Worm (Caenorhabditis elegans) whole organism, early embryonic: Measurements from ENCODE around the gene twk-44.

ENCODE experiments used
- B0310.2 ChIP-seq: sonication (generic microtip); optimal IDR thresholded peaks from 2 replicates; lab custom pipeline; 2016; ENCODE audit warnings: mild to moderate bottlenecking, missing genetic modification characterization, missing compliant biosample characterization
- F13C5.2 ChIP-seq: sonication (generic microtip); optimal IDR thresholded peaks from 2 replicates; lab custom pipeline; 2017; ENCODE audit warnings: mild to moderate bottlenecking, missing genetic modification characterization, inconsistent platforms, missing compliant biosample characterization
- aly-1 ChIP-seq: sonication (generic microtip); optimal IDR thresholded peaks from 2 replicates; lab custom pipeline; 2016; ENCODE audit warnings: missing genetic modification characterization, missing compliant biosample characterization
- ama-1 ChIP-seq: fragments of 150-350 bp; optimal IDR thresholded peaks from 2 replicates; lab custom pipeline; 2014
- ceh-13 ChIP-seq: fragments of 200-800 bp; sonication (Bioruptor generic); optimal IDR thresholded peaks from 2 replicates; lab custom pipeline; 2018; ENCODE audit warnings: mild to moderate bottlenecking, missing genetic modification characterization, missing compliant biosample characterization
- ceh-36 ChIP-seq: sonication (generic microtip); optimal IDR thresholded peaks from 2 replicates; lab custom pipeline; 2016; ENCODE audit warnings: missing genetic modification characterization, inconsistent platforms, missing compliant biosample characterization
- ets-7 ChIP-seq: sonication (generic microtip); optimal IDR thresholded peaks from 2 replicates; lab custom pipeline; 2016; ENCODE audit warnings: missing genotype, missing genetic modification characterization, missing compliant biosample characterization
- flt-1 ChIP-seq: fragments of 200-800 bp; sonication (Bioruptor generic); IDR thresholded peaks from 2 replicates; pipeline ENCODE4 v1.3.6; 2022; ENCODE audit warnings: missing genetic modification characterization, missing compliant biosample characterization
- hmbx-1 ChIP-seq: sonication (generic microtip); optimal IDR thresholded peaks from 2 replicates; lab custom pipeline; 2016; ENCODE audit warnings: mild to moderate bottlenecking, missing genetic modification characterization, missing compliant biosample characterization
- hmg-4 ChIP-seq: fragments of 200-800 bp; sonication (Bioruptor generic); optimal IDR thresholded peaks from 2 replicates; lab custom pipeline; 2018; ENCODE audit warnings: mild to moderate bottlenecking, missing genetic modification characterization, missing compliant biosample characterization
- hnd-1 ChIP-seq: sonication (generic microtip); optimal IDR thresholded peaks from 2 replicates; lab custom pipeline; 2016; ENCODE audit warnings: missing genetic modification characterization, missing compliant biosample characterization
- pes-1 ChIP-seq: fragments of 200-800 bp; sonication (Bioruptor generic); IDR thresholded peaks from 2 replicates; pipeline ENCODE4 v1.3.6; 2022; ENCODE audit warnings: missing genetic modification reagents, missing genetic modification characterization, missing compliant biosample characterization
- scrt-1 ChIP-seq: fragments of 200-800 bp; sonication (Bioruptor generic); IDR thresholded peaks from 2 replicates; pipeline ENCODE4 v1.3.6; 2022; ENCODE audit warnings: missing genetic modification characterization, missing compliant biosample characterization
- sea-1 ChIP-seq: fragments of 200-800 bp; sonication (Bioruptor generic); conservative IDR thresholded peaks from 2 replicates; pipeline ENCODE4 v1.3.6; 2022; ENCODE audit warnings: missing genetic modification characterization, missing compliant biosample characterization
- tbx-11 ChIP-seq: fragments of 200-800 bp; sonication (Bioruptor generic); IDR thresholded peaks from 2 replicates; pipeline ENCODE4 v1.3.6; 2022; ENCODE audit warnings: missing genetic modification characterization, missing compliant biosample characterization
- tbx-37 ChIP-seq: fragments of 200-800 bp; sonication (Bioruptor generic); conservative IDR thresholded peaks from 2 replicates; pipeline ENCODE4 v1.3.6; 2022; ENCODE audit warnings: missing genetic modification reagents, missing genetic modification characterization, missing compliant biosample characterization
- tra-4 ChIP-seq: sonication (generic microtip); optimal IDR thresholded peaks from 2 replicates; lab custom pipeline; 2017; ENCODE audit warnings: missing genetic modification characterization, missing compliant biosample characterization

Gene twk-44

ce11 chrX:11628580-11628979 lies 1.7 kb upstream of the twk-44 start, which contains the start of gene spp-30:
TSS of gene spp-30 (minus strand) at chrX:11628680.
- no peak for TF ChIP-seq ets-7 (tag; lab: Kevin White, UChicago)
- no peak for TF ChIP-seq aly-1 (tag; lab: Kevin White, UChicago)
- TF ChIP-seq tbx-37 (GFP tag; lab: Robert Waterston, UW): no peak
- TF ChIP-seq tbx-11 (GFP tag; lab: Robert Waterston, UW): no peak
- TF ChIP-seq tra-4 (tag; lab: Kevin White, UChicago): no peak
- no peak for TF ChIP-seq scrt-1 (GFP tag; lab: Robert Waterston, UW)
- no peak for TF ChIP-seq pes-1 (GFP tag; lab: Robert Waterston, UW)
- TF ChIP-seq hmg-4: no peak
- no peak for TF ChIP-seq sea-1 (GFP tag; lab: Robert Waterston, UW)
- no peak for TF ChIP-seq ama-1 (lab: Kevin White, UChicago)
- TF ChIP-seq ceh-13 (GFP tag; lab: Kevin White, UChicago): no peak
- no peak for TF ChIP-seq hnd-1 (tag; lab: Kevin White, UChicago)
- no peak for TF ChIP-seq flt-1 (GFP tag; lab: Robert Waterston, UW)
- no peak for TF ChIP-seq ceh-36 (tag; lab: Kevin White, UChicago)

DNA sequence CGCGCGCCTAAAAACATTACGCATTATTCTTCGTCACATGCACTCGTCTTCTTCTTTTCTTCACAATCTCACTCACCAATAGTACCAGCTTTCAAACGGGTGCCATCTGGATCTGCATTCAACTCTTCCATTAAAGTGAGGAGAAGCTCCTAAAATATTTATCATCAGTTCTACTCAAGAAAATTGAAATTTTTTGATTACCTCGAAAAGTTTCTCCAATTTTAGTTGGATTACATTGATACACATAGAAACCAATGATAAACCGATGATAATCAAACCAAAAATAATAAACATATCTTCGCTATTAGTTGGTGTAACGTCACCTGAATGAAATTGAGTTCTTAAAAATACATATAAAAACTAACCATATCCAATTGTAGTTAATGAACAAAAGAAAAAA lies 2.3 kb downstream of the twk-44 start:
- TF ChIP-seq pes-1 (GFP tag; lab: Robert Waterston, UW) (no peak), tbx-11 (GFP tag; lab: Robert Waterston, UW) (no peak), tbx-37 (GFP tag; lab: Robert Waterston, UW) (no peak), scrt-1 (GFP tag; lab: Robert Waterston, UW) (no peak), aly-1 (tag; lab: Kevin White, UChicago) (no peak), ets-7 (tag; lab: Kevin White, UChicago) (no peak), ceh-36 (tag; lab: Kevin White, UChicago) (no peak)

DNA sequence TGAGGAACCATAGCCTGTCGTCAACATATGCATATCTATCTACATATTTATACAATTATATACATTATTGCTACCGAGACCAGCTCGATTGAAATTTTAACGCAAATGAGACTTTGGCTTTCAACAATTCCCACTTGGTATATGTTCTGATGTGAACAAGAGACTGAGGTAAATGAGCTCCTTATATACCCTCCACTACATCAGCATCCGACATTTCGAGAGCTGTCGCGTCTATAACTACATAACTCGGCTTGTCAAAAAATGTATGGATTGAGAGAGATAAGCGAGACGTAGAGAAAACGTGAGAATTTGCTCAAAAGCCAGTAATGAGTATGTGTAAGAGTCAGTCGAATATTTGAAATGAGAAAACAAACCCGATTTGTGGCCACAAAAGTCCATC lies 3.5 kb downstream of the twk-44 start:
- TF ChIP-seq pes-1 (GFP tag; lab: Robert Waterston, UW): no peak
- TF ChIP-seq B0310.2 (tag; lab: Kevin White, UChicago): no peak
- TF ChIP-seq flt-1 (GFP tag; lab: Robert Waterston, UW): no peak
- no peak for TF ChIP-seq ceh-13 (GFP tag; lab: Kevin White, UChicago)
- TF ChIP-seq sea-1 (GFP tag; lab: Robert Waterston, UW): no peak
- no peak for TF ChIP-seq scrt-1 (GFP tag; lab: Robert Waterston, UW)
- no peak for TF ChIP-seq F13C5.2 (tag; lab: Kevin White, UChicago)
- no peak for TF ChIP-seq aly-1 (tag; lab: Kevin White, UChicago)

DNA sequence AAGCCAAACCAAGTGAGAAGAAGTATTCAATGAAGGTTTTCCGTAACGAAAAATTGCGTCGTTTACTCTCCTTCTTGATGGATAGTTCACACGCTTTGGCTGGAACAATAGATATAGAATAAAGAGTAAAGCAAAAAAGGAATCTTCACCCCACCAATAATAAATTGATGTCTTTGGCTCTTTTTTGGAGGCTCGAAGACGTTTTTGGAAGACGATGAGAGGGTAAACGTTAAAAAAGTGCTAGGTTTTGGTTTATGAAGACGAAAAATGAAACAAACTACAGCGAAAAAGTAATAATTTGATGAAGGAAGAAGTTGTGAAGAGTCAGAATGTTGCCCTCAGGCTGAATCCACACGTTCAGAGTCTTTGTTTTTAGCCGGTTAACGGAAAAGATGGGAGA lies 4.9 kb downstream of the twk-44 start, which contains the start of gene sto-3:
Gene sto-3, minus strand, starts transcription at position 101 of the 400 bp plus-strand sequence.
- no peak for TF ChIP-seq ceh-36 (tag; lab: Kevin White, UChicago)
- no peak for TF ChIP-seq tbx-37 (GFP tag; lab: Robert Waterston, UW)
- TF ChIP-seq ceh-13 (GFP tag; lab: Kevin White, UChicago): no peak
- no peak for TF ChIP-seq hmg-4
- no peak for TF ChIP-seq hmbx-1
- TF ChIP-seq flt-1 (GFP tag; lab: Robert Waterston, UW): no peak
- TF ChIP-seq tbx-11 (GFP tag; lab: Robert Waterston, UW): no peak
- no peak for TF ChIP-seq ama-1 (lab: Kevin White, UChicago)
- no peak for TF ChIP-seq pes-1 (GFP tag; lab: Robert Waterston, UW)

- no peak for TF ChIP-seq ets-7 (tag; lab: Kevin White, UChicago)
- TF ChIP-seq hmg-4: no peak
- no peak for TF ChIP-seq B0310.2 (tag; lab: Kevin White, UChicago)
- TF ChIP-seq tbx-11 (GFP tag; lab: Robert Waterston, UW): no peak
- TF ChIP-seq F13C5.2 (tag; lab: Kevin White, UChicago): no peak
Measured at ce11 chrX:11617387-11617786, 9.5 kb downstream of the twk-44 start, which contains the start of gene F52D10.4. TSS of gene F52D10.4 (plus strand) at chrX:11617470.

DNA sequence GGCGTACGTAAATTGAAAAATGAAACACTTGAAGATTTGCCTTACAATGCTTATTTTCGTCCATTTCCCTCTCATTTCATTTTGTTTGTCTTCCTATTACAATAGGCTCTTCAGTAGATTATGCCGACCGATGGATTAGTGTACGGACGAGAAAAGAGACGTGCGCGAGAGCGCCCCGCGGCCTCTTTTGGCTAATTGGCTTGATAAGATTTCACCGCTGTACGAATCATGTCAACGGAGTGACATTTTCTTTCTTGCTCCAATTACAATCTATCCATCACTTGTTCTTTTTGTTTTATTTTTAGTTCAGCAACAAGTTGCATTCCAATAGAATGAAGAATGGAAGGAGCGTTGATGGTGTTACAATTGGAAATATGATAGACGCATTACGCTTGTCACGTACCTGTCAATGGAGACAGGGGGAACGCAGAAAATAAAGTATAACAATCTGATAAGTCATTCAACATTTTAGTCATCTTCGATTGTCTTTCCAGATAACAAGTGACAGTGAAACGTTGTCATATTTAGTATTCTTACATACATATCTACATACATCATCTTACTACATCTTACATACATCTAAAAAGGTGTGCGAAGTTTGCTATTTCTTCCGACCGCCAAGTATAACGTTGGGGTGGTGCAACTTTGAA lies 18.7 kb downstream of the twk-44 start:
- TF ChIP-seq B0310.2 (tag; lab: Kevin White, UChicago): no peak
- TF ChIP-seq flt-1 (GFP tag; lab: Robert Waterston, UW): no peak
- TF ChIP-seq F13C5.2 (tag; lab: Kevin White, UChicago): no peak
- TF ChIP-seq tbx-37 (GFP tag; lab: Robert Waterston, UW): no peak
- no peak for TF ChIP-seq tbx-11 (GFP tag; lab: Robert Waterston, UW)
- TF ChIP-seq ceh-13 (GFP tag; lab: Kevin White, UChicago): no peak
- TF ChIP-seq scrt-1 (GFP tag; lab: Robert Waterston, UW): no peak
- TF ChIP-seq hnd-1 (tag; lab: Kevin White, UChicago): no peak
- TF ChIP-seq tra-4 (tag; lab: Kevin White, UChicago): no peak
- no peak for TF ChIP-seq hmg-4
- no peak for TF ChIP-seq pes-1 (GFP tag; lab: Robert Waterston, UW)
- TF ChIP-seq ceh-36 (tag; lab: Kevin White, UChicago): no peak
- TF ChIP-seq sea-1 (GFP tag; lab: Robert Waterston, UW): no peak
- no peak for TF ChIP-seq ama-1 (lab: Kevin White, UChicago)
- no peak for TF ChIP-seq aly-1 (tag; lab: Kevin White, UChicago)

ce11 chrX:11607500-11607823 lies 19.5 kb downstream of the twk-44 start:
- no peak for TF ChIP-seq flt-1 (GFP tag; lab: Robert Waterston, UW)
- no peak for TF ChIP-seq hnd-1 (tag; lab: Kevin White, UChicago)
- no peak for TF ChIP-seq F13C5.2 (tag; lab: Kevin White, UChicago)
- TF ChIP-seq scrt-1 (GFP tag; lab: Robert Waterston, UW): no peak
- no peak for TF ChIP-seq pes-1 (GFP tag; lab: Robert Waterston, UW)
- TF ChIP-seq tbx-37 (GFP tag; lab: Robert Waterston, UW): no peak
- no peak for TF ChIP-seq ama-1 (lab: Kevin White, UChicago)
- TF ChIP-seq ets-7 (tag; lab: Kevin White, UChicago): no peak
- TF ChIP-seq ceh-13 (GFP tag; lab: Kevin White, UChicago): no peak
- no peak for TF ChIP-seq hmg-4
- TF ChIP-seq hmbx-1: no peak
- no peak for TF ChIP-seq aly-1 (tag; lab: Kevin White, UChicago)
- TF ChIP-seq B0310.2 (tag; lab: Kevin White, UChicago): no peak
- TF ChIP-seq sea-1 (GFP tag; lab: Robert Waterston, UW): no peak
- TF ChIP-seq tbx-11 (GFP tag; lab: Robert Waterston, UW): no peak
- TF ChIP-seq ceh-36 (tag; lab: Kevin White, UChicago): no peak
- TF ChIP-seq tra-4 (tag; lab: Kevin White, UChicago): no peak
